Worm (Caenorhabditis elegans) whole organism, early embryonic: ENCODE measurements around the gene T24A6.7.

ENCODE experiments used
- B0310.2 ChIP-seq: sonication (generic microtip); optimal IDR thresholded peaks from 2 replicates; lab custom pipeline; 2016; ENCODE audit warnings: mild to moderate bottlenecking, missing genetic modification characterization, missing compliant biosample characterization
- F13C5.2 ChIP-seq: sonication (generic microtip); optimal IDR thresholded peaks from 2 replicates; lab custom pipeline; 2017; ENCODE audit warnings: mild to moderate bottlenecking, missing genetic modification characterization, inconsistent platforms, missing compliant biosample characterization
- aly-1 ChIP-seq: sonication (generic microtip); optimal IDR thresholded peaks from 2 replicates; lab custom pipeline; 2016; ENCODE audit warnings: missing genetic modification characterization, missing compliant biosample characterization
- ama-1 ChIP-seq: fragments of 150-350 bp; optimal IDR thresholded peaks from 2 replicates; lab custom pipeline; 2014
- ceh-13 ChIP-seq: fragments of 200-800 bp; sonication (Bioruptor generic); optimal IDR thresholded peaks from 2 replicates; lab custom pipeline; 2018; ENCODE audit warnings: mild to moderate bottlenecking, missing genetic modification characterization, missing compliant biosample characterization
- ceh-36 ChIP-seq: sonication (generic microtip); optimal IDR thresholded peaks from 2 replicates; lab custom pipeline; 2016; ENCODE audit warnings: missing genetic modification characterization, inconsistent platforms, missing compliant biosample characterization
- ets-7 ChIP-seq: sonication (generic microtip); optimal IDR thresholded peaks from 2 replicates; lab custom pipeline; 2016; ENCODE audit warnings: missing genotype, missing genetic modification characterization, missing compliant biosample characterization
- flt-1 ChIP-seq: fragments of 200-800 bp; sonication (Bioruptor generic); IDR thresholded peaks from 2 replicates; pipeline ENCODE4 v1.3.6; 2022; ENCODE audit warnings: missing genetic modification characterization, missing compliant biosample characterization
- hmbx-1 ChIP-seq: sonication (generic microtip); optimal IDR thresholded peaks from 2 replicates; lab custom pipeline; 2016; ENCODE audit warnings: mild to moderate bottlenecking, missing genetic modification characterization, missing compliant biosample characterization
- hmg-4 ChIP-seq: fragments of 200-800 bp; sonication (Bioruptor generic); optimal IDR thresholded peaks from 2 replicates; lab custom pipeline; 2018; ENCODE audit warnings: mild to moderate bottlenecking, missing genetic modification characterization, missing compliant biosample characterization
- hnd-1 ChIP-seq: sonication (generic microtip); optimal IDR thresholded peaks from 2 replicates; lab custom pipeline; 2016; ENCODE audit warnings: missing genetic modification characterization, missing compliant biosample characterization
- pes-1 ChIP-seq: fragments of 200-800 bp; sonication (Bioruptor generic); IDR thresholded peaks from 2 replicates; pipeline ENCODE4 v1.3.6; 2022; ENCODE audit warnings: missing genetic modification reagents, missing genetic modification characterization, missing compliant biosample characterization
- scrt-1 ChIP-seq: fragments of 200-800 bp; sonication (Bioruptor generic); IDR thresholded peaks from 2 replicates; pipeline ENCODE4 v1.3.6; 2022; ENCODE audit warnings: missing genetic modification characterization, missing compliant biosample characterization
- sea-1 ChIP-seq: fragments of 200-800 bp; sonication (Bioruptor generic); conservative IDR thresholded peaks from 2 replicates; pipeline ENCODE4 v1.3.6; 2022; ENCODE audit warnings: missing genetic modification characterization, missing compliant biosample characterization
- tbx-11 ChIP-seq: fragments of 200-800 bp; sonication (Bioruptor generic); IDR thresholded peaks from 2 replicates; pipeline ENCODE4 v1.3.6; 2022; ENCODE audit warnings: missing genetic modification characterization, missing compliant biosample characterization
- tbx-37 ChIP-seq: fragments of 200-800 bp; sonication (Bioruptor generic); conservative IDR thresholded peaks from 2 replicates; pipeline ENCODE4 v1.3.6; 2022; ENCODE audit warnings: missing genetic modification reagents, missing genetic modification characterization, missing compliant biosample characterization
- tra-4 ChIP-seq: sonication (generic microtip); optimal IDR thresholded peaks from 2 replicates; lab custom pipeline; 2017; ENCODE audit warnings: missing genetic modification characterization, missing compliant biosample characterization

The T24A6.7 gene

ce11 chrV:3524970-3525369, at the start of gene T24A6.7:
TSS of gene T24A6.7 (plus strand) at chrV:3525270.
- TF ChIP-seq sea-1 (no peak), aly-1 (tag; lab: Kevin White, UChicago) (no peak), ceh-36 (no peak), pes-1 (no peak), hnd-1 (tag; lab: Kevin White, UChicago) (no peak), B0310.2 (tag; lab: Kevin White, UChicago) (no peak), tbx-37 (GFP tag; lab: Robert Waterston, UW) (no peak), tbx-11 (no peak), hmbx-1 (tag; lab: Kevin White, UChicago) (no peak)

DNA sequence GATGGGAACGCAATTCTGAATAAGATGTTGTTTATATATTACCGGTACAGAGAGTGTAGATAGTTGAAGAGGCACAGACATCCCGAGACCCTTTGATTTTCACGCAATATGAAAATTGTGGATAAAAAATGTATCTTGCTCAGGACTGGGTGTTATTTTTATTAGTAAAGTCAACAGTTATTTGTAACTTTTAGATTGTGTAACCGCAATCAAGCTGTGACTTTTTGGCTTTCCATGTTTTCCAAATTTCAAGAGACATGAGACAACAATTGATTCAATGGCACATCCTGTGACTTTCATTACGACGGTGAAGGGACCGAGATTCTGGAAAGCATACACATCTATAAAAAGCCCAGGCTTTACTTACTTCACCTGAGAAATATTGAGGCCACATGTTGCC, 48.8 kb upstream of the T24A6.7 start:
- no peak for TF ChIP-seq ceh-13 (GFP tag; lab: Kevin White, UChicago)
- TF ChIP-seq F13C5.2 (tag; lab: Kevin White, UChicago), result no peak
- TF ChIP-seq tbx-11, result no peak
- TF ChIP-seq B0310.2 (tag; lab: Kevin White, UChicago), result no peak
- no peak for TF ChIP-seq tbx-37 (GFP tag; lab: Robert Waterston, UW)

ce11 chrV:3477496-3477895, 47.6 kb upstream of the T24A6.7 start, which contains the start of gene srbc-31:
TSS of gene srbc-31 (minus strand) at chrV:3477596.
- TF ChIP-seq ceh-13 (GFP tag; lab: Kevin White, UChicago) (no peak), tbx-11 (no peak), hnd-1 (tag; lab: Kevin White, UChicago) (no peak), hmg-4 (no peak), aly-1 (tag; lab: Kevin White, UChicago) (no peak), tbx-37 (GFP tag; lab: Robert Waterston, UW) (no peak), scrt-1 (no peak), ama-1 (lab: Kevin White, UChicago) (no peak), hmbx-1 (tag; lab: Kevin White, UChicago) (no peak), B0310.2 (tag; lab: Kevin White, UChicago) (no peak), ets-7 (tag; lab: Kevin White, UChicago) (no peak), F13C5.2 (tag; lab: Kevin White, UChicago) (no peak), tra-4 (tag; lab: Kevin White, UChicago) (no peak), sea-1 (no peak), ceh-36 (no peak), flt-1 (GFP tag; lab: Robert Waterston, UW) (no peak), pes-1 (no peak)

ce11 chrV:3480346-3480745, 44.7 kb upstream of the T24A6.7 start, which contains the start of gene srbc-30:
TSS of gene srbc-30 (minus strand) at chrV:3480446.
- TF ChIP-seq ama-1 (lab: Kevin White, UChicago), result no peak

ce11 chrV:3482550-3483002, 42.5 kb upstream of the T24A6.7 start, which contains the start of gene lys-7:
TSS of gene lys-7 (minus strand) at chrV:3482600.
- TF ChIP-seq tra-4 (tag; lab: Kevin White, UChicago) (no peak), hmg-4 (no peak), B0310.2 (tag; lab: Kevin White, UChicago) (no peak), tbx-11 (no peak), ama-1 (lab: Kevin White, UChicago) (no peak), aly-1 (tag; lab: Kevin White, UChicago) (no peak)

- no peak for TF ChIP-seq aly-1 (tag; lab: Kevin White, UChicago)
- no peak for TF ChIP-seq F13C5.2 (tag; lab: Kevin White, UChicago)
- TF ChIP-seq tbx-11, result no peak
- TF ChIP-seq B0310.2 (tag; lab: Kevin White, UChicago), result no peak
- no peak for TF ChIP-seq ama-1 (lab: Kevin White, UChicago)
- TF ChIP-seq ets-7 (tag; lab: Kevin White, UChicago), result no peak
- no peak for TF ChIP-seq hmbx-1 (tag; lab: Kevin White, UChicago)
- TF ChIP-seq hmg-4, result no peak
- no peak for TF ChIP-seq ceh-13 (GFP tag; lab: Kevin White, UChicago)
- TF ChIP-seq pes-1, result no peak
- no peak for TF ChIP-seq ceh-36
- TF ChIP-seq hnd-1 (tag; lab: Kevin White, UChicago), result no peak
- no peak for TF ChIP-seq tra-4 (tag; lab: Kevin White, UChicago)
- no peak for TF ChIP-seq sea-1
Observed at ce11 chrV:3484702-3485101, 40.4 kb upstream of the T24A6.7 start, which contains the start of gene srbc-33. TSS of gene srbc-33 (minus strand) at chrV:3484802.

DNA sequence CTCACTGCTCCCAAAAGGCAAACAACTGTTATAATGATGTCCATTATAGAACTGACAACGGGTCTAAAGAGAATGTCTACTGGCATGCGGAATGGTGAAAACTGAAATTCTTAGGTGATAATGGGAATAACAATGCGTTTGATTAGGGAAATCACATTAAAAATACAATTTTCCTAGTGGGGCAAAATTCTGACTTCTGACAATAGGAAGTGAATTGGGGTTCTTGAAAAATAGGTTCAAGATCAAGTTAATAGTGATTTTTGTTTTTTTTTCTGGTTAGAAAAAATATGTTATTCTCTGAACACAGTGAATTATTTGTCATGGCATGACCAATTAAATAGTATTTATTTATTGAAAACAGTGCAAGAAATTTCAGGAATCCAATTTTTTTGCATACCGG, 38.2 kb upstream of the T24A6.7 start, which contains the start of gene srbc-32:
TSS of gene srbc-32 (minus strand) at position 101 of the 400 bp plus-strand sequence.
- TF ChIP-seq tra-4 (tag; lab: Kevin White, UChicago) (no peak), hmg-4 (no peak), tbx-37 (GFP tag; lab: Robert Waterston, UW) (no peak), hnd-1 (tag; lab: Kevin White, UChicago) (no peak), sea-1 (no peak), ama-1 (lab: Kevin White, UChicago) (no peak), ceh-13 (GFP tag; lab: Kevin White, UChicago) (no peak), scrt-1 (no peak)

- TF ChIP-seq tbx-11 (no peak), ceh-36 (no peak), aly-1 (tag; lab: Kevin White, UChicago) (no peak), ama-1 (lab: Kevin White, UChicago) (no peak), tra-4 (tag; lab: Kevin White, UChicago) (no peak), hnd-1 (tag; lab: Kevin White, UChicago) (no peak), pes-1 (no peak), ceh-13 (GFP tag; lab: Kevin White, UChicago) (no peak), hmg-4 (no peak), sea-1 (no peak), flt-1 (GFP tag; lab: Robert Waterston, UW) (no peak), scrt-1 (no peak), F13C5.2 (tag; lab: Kevin White, UChicago) (no peak), B0310.2 (tag; lab: Kevin White, UChicago) (no peak), ets-7 (tag; lab: Kevin White, UChicago) (no peak), tbx-37 (GFP tag; lab: Robert Waterston, UW) (no peak), hmbx-1 (tag; lab: Kevin White, UChicago) (no peak)
Observed at ce11 chrV:3490435-3490834, 34.6 kb upstream of the T24A6.7 start, which contains the start of gene srbc-36. TSS of gene srbc-36 (minus strand) at chrV:3490535.
